Worm (Caenorhabditis elegans) whole organism, young adult: ENCODE data around the gene twk-5.
A peak's percentile ranks its signal among the peaks of the same experiment; 100 is the strongest.

Source experiments
- B0035.1 ChIP-seq: sonication (generic microtip); optimal IDR thresholded peaks from 2 replicates; lab custom pipeline; 2016; ENCODE audit warnings: missing genetic modification characterization, mild to moderate bottlenecking, missing compliant biosample characterization, missing genotype, missing genetic modification reagents
- B0261.1 ChIP-seq: sonication (generic microtip); optimal IDR thresholded peaks from 2 replicates; lab custom pipeline; 2016; ENCODE audit warnings: mild to moderate bottlenecking, missing genetic modification characterization, moderate library complexity, missing compliant biosample characterization
- B0336.3 ChIP-seq: fragments of 200-800 bp; sonication (Bioruptor generic); IDR thresholded peaks from 2 replicates; pipeline ENCODE4 v1.3.6; 2022; ENCODE audit warnings: missing genetic modification characterization, missing compliant biosample characterization
- C06A6.2 ChIP-seq: fragments of 200-800 bp; sonication (Bioruptor generic); conservative IDR thresholded peaks from 2 replicates; pipeline ENCODE4 v1.3.6; 2022; ENCODE audit warnings: missing genetic modification characterization, missing compliant biosample characterization
- C17E4.6 ChIP-seq: fragments of 200-800 bp; sonication (Bioruptor generic); IDR thresholded peaks from 2 replicates; pipeline ENCODE4 v1.3.6; 2022; ENCODE audit warnings: missing genetic modification reagents, missing genetic modification characterization, missing compliant biosample characterization
- F23B12.7 ChIP-seq: sonication (generic microtip); optimal IDR thresholded peaks from 2 replicates; lab custom pipeline; 2017; ENCODE audit warnings: missing genetic modification characterization, mild to moderate bottlenecking, missing compliant biosample characterization, antibody characterized with exemption, moderate library complexity; ENCODE audit not compliant: insufficient read depth
- F39B2.1 ChIP-seq: fragments of 200-800 bp; sonication (Bioruptor generic); IDR thresholded peaks from 2 replicates; pipeline ENCODE4 v1.3.6; 2022; ENCODE audit warnings: missing genetic modification reagents, missing genetic modification characterization, missing compliant biosample characterization
- F49E8.2 ChIP-seq: sonication (generic microtip); optimal IDR thresholded peaks from 3 replicates; lab custom pipeline; 2017; ENCODE audit warnings: missing genetic modification characterization, mild to moderate bottlenecking, missing compliant biosample characterization, antibody characterized with exemption, moderate library complexity; ENCODE audit not compliant: insufficient read depth
- F55B11.4 ChIP-seq: sonication (generic microtip); optimal IDR thresholded peaks from 2 replicates; lab custom pipeline; 2016; ENCODE audit warnings: missing compliant biosample characterization, missing genetic modification characterization, borderline replicate concordance; ENCODE audit not compliant: insufficient read depth
- F57C9.4 ChIP-seq: sonication (generic microtip); optimal IDR thresholded peaks from 2 replicates; lab custom pipeline; 2017; ENCODE audit warnings: mild to moderate bottlenecking, missing genetic modification characterization, missing compliant biosample characterization
- Y53F4B.3 ChIP-seq: fragments of 200-800 bp; sonication (Bioruptor generic); IDR thresholded peaks from 2 replicates; pipeline ENCODE4 v1.3.6; 2022; ENCODE audit warnings: missing genetic modification reagents, missing genetic modification characterization, missing compliant biosample characterization
- Y79H2A.3 ChIP-seq: fragments of 200-800 bp; sonication (Bioruptor generic); conservative IDR thresholded peaks from 2 replicates; pipeline ENCODE4 v1.3.6; 2022; ENCODE audit warnings: missing genetic modification reagents, missing genetic modification characterization, missing compliant biosample characterization
- Y95B8A.8 ChIP-seq: fragments of 200-800 bp; sonication (Bioruptor generic); IDR thresholded peaks from 2 replicates; pipeline ENCODE4 v1.3.6; 2022; ENCODE audit warnings: missing genetic modification reagents, missing genetic modification characterization, missing compliant biosample characterization
- akir-1 ChIP-seq: fragments of 200-800 bp; sonication (Bioruptor generic); optimal IDR thresholded peaks from 2 replicates; lab custom pipeline; 2018; ENCODE audit warnings: mild to moderate bottlenecking, missing genetic modification characterization, moderate library complexity, missing compliant biosample characterization
- aptf-2 ChIP-seq: fragments of 200-800 bp; sonication (Bioruptor generic); conservative IDR thresholded peaks from 2 replicates; pipeline ENCODE4 v1.3.6; 2022; ENCODE audit warnings: missing genetic modification reagents, missing genetic modification characterization, missing compliant biosample characterization
- aptf-3 ChIP-seq: fragments of 200-800 bp; sonication (Bioruptor generic); IDR thresholded peaks from 2 replicates; pipeline ENCODE4 v1.3.6; 2022; ENCODE audit warnings: missing genetic modification characterization, missing compliant biosample characterization
- attf-5 ChIP-seq: fragments of 200-800 bp; sonication (Bioruptor generic); optimal IDR thresholded peaks from 2 replicates; lab custom pipeline; 2018; ENCODE audit warnings: mild to moderate bottlenecking, missing genetic modification characterization, missing compliant biosample characterization
- ceh-100 ChIP-seq: fragments of 200-800 bp; sonication (Bioruptor generic); IDR thresholded peaks from 2 replicates; pipeline ENCODE4 v1.3.6; 2022; ENCODE audit warnings: missing genetic modification reagents, missing genetic modification characterization, missing compliant biosample characterization
- ceh-58 ChIP-seq: fragments of 200-800 bp; sonication (Bioruptor generic); IDR thresholded peaks from 2 replicates; pipeline ENCODE4 v1.3.6; 2022; ENCODE audit warnings: missing genetic modification characterization, missing compliant biosample characterization
- die-1 ChIP-seq: sonication (generic microtip); optimal IDR thresholded peaks from 2 replicates; lab custom pipeline; 2016; ENCODE audit warnings: missing genotype, mild to moderate bottlenecking, missing genetic modification characterization, missing compliant biosample characterization
- dpl-1 ChIP-seq: fragments of 150-350 bp; optimal IDR thresholded peaks from 2 replicates; lab custom pipeline; 2014; ENCODE audit warnings: missing biosample characterization, missing genetic modification reagents, missing genetic modification characterization
- egl-18 ChIP-seq: fragments of 200-800 bp; sonication (Bioruptor generic); IDR thresholded peaks from 2 replicates; pipeline ENCODE4 v1.3.6; 2022; ENCODE audit warnings: missing genetic modification reagents, missing genetic modification characterization, missing compliant biosample characterization
- egl-44 ChIP-seq: fragments of 200-800 bp; sonication (Bioruptor generic); IDR thresholded peaks from 2 replicates; pipeline ENCODE4 v1.3.6; 2022; ENCODE audit warnings: missing genetic modification reagents, missing genetic modification characterization, missing compliant biosample characterization
- ekl-4 ChIP-seq: fragments of 200-800 bp; sonication (Bioruptor generic); IDR thresholded peaks from 2 replicates; pipeline ENCODE4 v1.3.6; 2022; ENCODE audit warnings: missing genetic modification reagents, missing genetic modification characterization, missing compliant biosample characterization
- ets-4 ChIP-seq: fragments of 200-800 bp; sonication (Bioruptor generic); optimal IDR thresholded peaks from 2 replicates; lab custom pipeline; 2018; ENCODE audit warnings: mild to moderate bottlenecking, missing genetic modification characterization, missing compliant biosample characterization
- fkh-3 ChIP-seq: sonication (generic microtip); optimal IDR thresholded peaks from 2 replicates; lab custom pipeline; 2016; ENCODE audit warnings: mild to moderate bottlenecking, missing genetic modification characterization, missing compliant biosample characterization
- hlh-12 ChIP-seq: sonication (generic microtip); optimal IDR thresholded peaks from 2 replicates; lab custom pipeline; 2016; ENCODE audit warnings: missing genetic modification characterization, missing compliant biosample characterization
- hmg-1.2 ChIP-seq: fragments of 200-800 bp; sonication (Bioruptor generic); IDR thresholded peaks from 2 replicates; pipeline ENCODE4 v1.3.6; 2022; ENCODE audit warnings: missing genetic modification reagents, missing genetic modification characterization, missing compliant biosample characterization
- hrde-1 ChIP-seq: sonication (generic microtip); optimal IDR thresholded peaks from 2 replicates; lab custom pipeline; 2016; ENCODE audit warnings: missing genetic modification characterization, mild to moderate bottlenecking, missing compliant biosample characterization, moderate library complexity, missing genotype, missing genetic modification reagents, borderline replicate concordance
- hsf-1 ChIP-seq: fragments of 200-800 bp; sonication (Bioruptor generic); IDR thresholded peaks from 2 replicates; pipeline ENCODE4 v1.3.6; 2022; ENCODE audit warnings: missing genetic modification reagents, missing genetic modification characterization, missing compliant biosample characterization
- let-526 ChIP-seq: fragments of 200-800 bp; sonication (Bioruptor generic); IDR thresholded peaks from 2 replicates; pipeline ENCODE4 v1.3.6; 2022; ENCODE audit warnings: missing genetic modification reagents, missing genetic modification characterization, missing compliant biosample characterization
- let-607 ChIP-seq, 2 experiments: fragments of 200-800 bp in 1 of 2; sonication (Bioruptor generic) in 1 of 2; sonication (generic microtip) in 1 of 2; optimal IDR thresholded peaks; 2 replicates each; lab custom pipeline; 2016 to 2018; ENCODE audit warnings: mild to moderate bottlenecking in 2 of 2, missing compliant biosample characterization in 2 of 2, missing genetic modification characterization in 2 of 2, moderate library complexity in 2 of 2, missing genotype in 1 of 2
- lin-40 ChIP-seq: sonication (generic microtip); optimal IDR thresholded peaks from 2 replicates; lab custom pipeline; 2016; ENCODE audit warnings: missing genetic modification characterization, mild to moderate bottlenecking, missing compliant biosample characterization, missing genotype, missing genetic modification reagents
- lsy-27 ChIP-seq: sonication (generic microtip); optimal IDR thresholded peaks from 2 replicates; lab custom pipeline; 2017; ENCODE audit warnings: missing genetic modification characterization, mild to moderate bottlenecking, missing compliant biosample characterization, antibody characterized with exemption, missing genotype, borderline replicate concordance; ENCODE audit not compliant: insufficient read depth
- madf-6 ChIP-seq: fragments of 200-800 bp; sonication (Bioruptor generic); IDR thresholded peaks from 2 replicates; pipeline ENCODE4 v1.3.6; 2022; ENCODE audit warnings: missing genetic modification reagents, missing genetic modification characterization, missing compliant biosample characterization
- nfya-2 ChIP-seq: fragments of 200-800 bp; sonication (Bioruptor generic); IDR thresholded peaks from 2 replicates; pipeline ENCODE4 v1.3.6; 2022; ENCODE audit warnings: missing genetic modification reagents, missing genetic modification characterization, missing compliant biosample characterization
- nhr-120 ChIP-seq: fragments of 200-800 bp; sonication (Bioruptor generic); IDR thresholded peaks from 2 replicates; pipeline ENCODE4 v1.3.6; 2022; ENCODE audit warnings: missing genetic modification characterization, missing compliant biosample characterization
- nhr-80 ChIP-seq: sonication (generic microtip); optimal IDR thresholded peaks from 2 replicates; lab custom pipeline; 2016; ENCODE audit warnings: missing genetic modification characterization, missing compliant biosample characterization
- nhr-90 ChIP-seq: sonication (generic microtip); optimal IDR thresholded peaks from 2 replicates; lab custom pipeline; 2016; ENCODE audit warnings: missing genotype, mild to moderate bottlenecking, missing genetic modification characterization, missing compliant biosample characterization
- sptf-2 ChIP-seq: fragments of 200-800 bp; sonication (Bioruptor generic); optimal IDR thresholded peaks from 2 replicates; lab custom pipeline; 2018; ENCODE audit warnings: mild to moderate bottlenecking, missing genetic modification characterization, missing compliant biosample characterization
- tbp1 ChIP-seq: fragments of 200-800 bp; sonication (Bioruptor generic); optimal IDR thresholded peaks from 2 replicates; lab custom pipeline; 2018; ENCODE audit warnings: mild to moderate bottlenecking, missing genetic modification characterization, missing compliant biosample characterization
- unc-130 ChIP-seq: sonication (generic microtip); optimal IDR thresholded peaks from 2 replicates; lab custom pipeline; 2016; ENCODE audit warnings: missing genetic modification reagents, missing genetic modification characterization, missing compliant biosample characterization
- zfh-2 ChIP-seq: fragments of 200-800 bp; sonication (Bioruptor generic); conservative IDR thresholded peaks from 2 replicates; pipeline ENCODE4 v1.3.6; 2022; ENCODE audit warnings: missing genetic modification reagents, missing genetic modification characterization, missing compliant biosample characterization
- zim-3 ChIP-seq: sonication (generic microtip); optimal IDR thresholded peaks from 2 replicates; lab custom pipeline; 2017; ENCODE audit warnings: mild to moderate bottlenecking, missing genetic modification characterization, moderate library complexity, missing compliant biosample characterization
- ztf-22 ChIP-seq: fragments of 200-800 bp; sonication (Bioruptor generic); optimal IDR thresholded peaks from 2 replicates; lab custom pipeline; 2018; ENCODE audit warnings: mild to moderate bottlenecking, missing genetic modification characterization, moderate library complexity, missing compliant biosample characterization
- ztf-25 ChIP-seq: fragments of 200-800 bp; sonication (Bioruptor generic); IDR thresholded peaks from 2 replicates; pipeline ENCODE4 v1.3.6; 2022; ENCODE audit warnings: missing genetic modification reagents, missing genetic modification characterization, missing compliant biosample characterization
- ztf-26 ChIP-seq: sonication (generic microtip); optimal IDR thresholded peaks from 2 replicates; lab custom pipeline; 2017; ENCODE audit warnings: missing genetic modification characterization, missing compliant biosample characterization

twk-5 gene

ce11 chrII:11484600-11484999 lies 500 bp downstream of the twk-5 start (continued):
- TF ChIP-seq ceh-58 (GFP tag; lab: Robert Waterston, UW) (peak; percentile 87; the same call in 1 of the 2 replicates), nhr-80 (tag; lab: Kevin White, UChicago) (peak; percentile 57), madf-6 (GFP tag; lab: Robert Waterston, UW) (peak; percentile 86), nhr-90 (tag; lab: Kevin White, UChicago) (peak; percentile 97), F57C9.4 (peak; percentile 72), B0261.1 (peak; percentile 98), F55B11.4 (tag; lab: Kevin White, UChicago) (no peak), F23B12.7 (tag; lab: Kevin White, UChicago) (peak; percentile 89), nhr-120 (GFP tag; lab: Robert Waterston, UW) (peak; percentile 97), ztf-26 (peak; percentile 87), B0336.3 (GFP tag; lab: Robert Waterston, UW) (peak; percentile 87), hrde-1 (tag; lab: Kevin White, UChicago) (peak; percentile 77), hlh-12 (peak; percentile 85), akir-1 (GFP tag; lab: Kevin White, UChicago) (peak; percentile 66), ceh-100 (GFP tag; lab: Robert Waterston, UW) (peak; percentile 82), C17E4.6 (GFP tag; lab: Robert Waterston, UW) (peak; percentile 69), let-607 (tag; optimal IDR thresholded peaks at IDR 0.05; lab: Kevin White, UChicago) (peak; percentile 67 to 78), nfya-2 (GFP tag; lab: Robert Waterston, UW) (0 out of 2 replicates have a peak, but pooled peaks have one; percentile 46), let-526 (GFP tag; lab: Robert Waterston, UW) (0 out of 2 replicates have a peak, but pooled peaks have one; percentile 79), Y95B8A.8 (0 out of 2 replicates have a peak, but pooled peaks have one; percentile 31), die-1 (peak; percentile 98), tbp1 (GFP tag; lab: Kevin White, UChicago) (peak; percentile 100), ztf-25 (peak; percentile 97), aptf-2 (0 out of 2 replicates have a peak, but pooled peaks have one; percentile 58), zfh-2 (peak; percentile 83), egl-44 (GFP tag; lab: Robert Waterston, UW) (peak; percentile 97), hsf-1 (GFP tag; lab: Robert Waterston, UW) (peak; percentile 64; the same call in 1 of the 2 replicates), sptf-2 (GFP tag; lab: Kevin White, UChicago) (peak; percentile 98), Y53F4B.3 (GFP tag; lab: Robert Waterston, UW) (peak; percentile 83), ets-4 (GFP tag; lab: Kevin White, UChicago) (peak; percentile 94), F39B2.1 (GFP tag; lab: Robert Waterston, UW) (peak; percentile 85; the same call in 1 of the 2 replicates), aptf-3 (GFP tag; lab: Robert Waterston, UW) (0 out of 2 replicates have a peak, but pooled peaks have one; percentile 58), F49E8.2 (tag; lab: Kevin White, UChicago) (peak; percentile 24), ekl-4 (GFP tag; lab: Robert Waterston, UW) (peak; percentile 92), fkh-3 (tag; lab: Kevin White, UChicago) (peak; percentile 97), unc-130 (GFP tag; lab: Kevin White, UChicago) (peak; percentile 62), zim-3 (tag; lab: Kevin White, UChicago) (peak; percentile 94), hmg-1.2 (peak; percentile 85), Y79H2A.3 (peak; percentile 61; the same call in 1 of the 2 replicates), egl-18 (GFP tag; lab: Robert Waterston, UW) (peak; percentile 85), dpl-1 (GFP tag; lab: Kevin White, UChicago) (peak; percentile 17), ztf-22 (peak; percentile 57), lsy-27 (peak; percentile 72), C06A6.2 (GFP tag; lab: Robert Waterston, UW) (peak; percentile 57), attf-5 (peak; percentile 91), B0035.1 (peak; percentile 76), lin-40 (tag; lab: Kevin White, UChicago) (peak; percentile 66)
